Worm (Caenorhabditis elegans): ENCODE results near the gene Y37E11B.1.

The Y37E11B.1 gene

ce11 chrIV:3601846-3602245 is 22.4 kb downstream of the Y37E11B.1 start:
- TF ChIP-seq hrde-1 (tag; optimal IDR thresholded peaks at IDR 0.05; ENCODE audit: borderline replicate concordance) (no peak), zfh-2 (GFP tag; conservative IDR thresholded peaks at IDR 0.05) (peak; percentile 72), nhr-90 (tag; optimal IDR thresholded peaks at IDR 0.05) (no peak), egrh-3 (GFP tag; IDR thresholded peaks at IDR 0.05) (peak; percentile 23; the same call in 1 of the 2 replicates), attf-3 (GFP tag; conservative IDR thresholded peaks at IDR 0.05) (no peak)

- TF ChIP-seq F39B2.1 (GFP tag; IDR thresholded peaks at IDR 0.05) (no peak), gei-17 (GFP tag; optimal IDR thresholded peaks at IDR 0.05) (no peak), egl-44 (GFP tag; IDR thresholded peaks at IDR 0.05) (no peak), dox-1 (GFP tag; IDR thresholded peaks at IDR 0.05) (peak; percentile 12; the same call in 1 of the 2 replicates), zfh-2 (GFP tag; conservative IDR thresholded peaks at IDR 0.05) (peak; percentile 78), egrh-3 (GFP tag; IDR thresholded peaks at IDR 0.05) (peak; percentile 55; the same call in 1 of the 2 replicates)
Observed at ce11 chrIV:3604104-3604503, 24.7 kb downstream of the Y37E11B.1 start.

ce11 chrIV:3606285-3606834 is 26.9 kb downstream of the Y37E11B.1 start, which contains the start of the genes Y37E11B.10 and kgb-2:
Y37E11B.10 (minus strand) TSS chrIV:3606466.
kgb-2 (plus strand) TSS chrIV:3606784.
- TF ChIP-seq B0035.1 (tag; optimal IDR thresholded peaks at IDR 0.05) = no peak
- TF ChIP-seq nhr-80 (tag; optimal IDR thresholded peaks at IDR 0.05) = peak; percentile 28
- no peak for TF ChIP-seq attf-3 (GFP tag; conservative IDR thresholded peaks at IDR 0.05)
- TF ChIP-seq ccch-3 (GFP tag; optimal IDR thresholded peaks at IDR 0.05) = no peak
- TF ChIP-seq B0336.3 (GFP tag; IDR thresholded peaks at IDR 0.05) = no peak
- TF ChIP-seq cebp-1 (GFP tag; IDR thresholded peaks at IDR 0.05) = no peak
- peak; percentile 49 for TF ChIP-seq cebp-1 (tag; optimal IDR thresholded peaks at IDR 0.05)
- TF ChIP-seq Y56A3A.18 (GFP tag; IDR thresholded peaks at IDR 0.05) = no peak
- no peak for TF ChIP-seq ceh-58 (GFP tag; IDR thresholded peaks at IDR 0.05)
- TF ChIP-seq K11D2.4 (GFP tag; IDR thresholded peaks at IDR 0.05) = no peak
- TF ChIP-seq nhr-120 (GFP tag; IDR thresholded peaks at IDR 0.05) = no peak
- no peak for TF ChIP-seq ztf-22 (GFP tag; optimal IDR thresholded peaks at IDR 0.05)
- peak in 1 of 2 experiments; percentile 11 for TF ChIP-seq let-607 (tag; optimal IDR thresholded peaks at IDR 0.05)
- no peak for TF ChIP-seq hrde-1 (tag; optimal IDR thresholded peaks at IDR 0.05; ENCODE audit: borderline replicate concordance)
- TF ChIP-seq lsy-27 (tag; optimal IDR thresholded peaks at IDR 0.05; ENCODE audit: borderline replicate concordance, insufficient read depth) = no peak
- no peak for TF ChIP-seq ceh-91 (GFP tag; IDR thresholded peaks at IDR 0.05)
- no peak for TF ChIP-seq bed-1 (GFP tag; IDR thresholded peaks at IDR 0.05)
- TF ChIP-seq lsl-1 (GFP tag; optimal IDR thresholded peaks at IDR 0.05) = no peak
- no peak for TF ChIP-seq snpc-4 (GFP tag; optimal IDR thresholded peaks at IDR 0.05)
- TF ChIP-seq snpc-4 (tag; optimal IDR thresholded peaks at IDR 0.05) = no peak
- no peak for TF ChIP-seq attf-5 (GFP tag; optimal IDR thresholded peaks at IDR 0.05)
- TF ChIP-seq hmg-1.2 (GFP tag; IDR thresholded peaks at IDR 0.05) = no peak

- TF ChIP-seq madf-10 (tag; optimal IDR thresholded peaks at IDR 0.05) (peak; percentile 1), attf-5 (GFP tag; optimal IDR thresholded peaks at IDR 0.05) (no peak), repo-1 (tag; optimal IDR thresholded peaks at IDR 0.05) (peak; percentile 68), cebp-1 (GFP tag; IDR thresholded peaks at IDR 0.05) (no peak), cebp-1 (tag; optimal IDR thresholded peaks at IDR 0.05) (peak; percentile 12), tlf-1 (GFP tag; optimal IDR thresholded peaks at IDR 0.05) (peak; percentile 44), F57A8.1 (GFP tag; optimal IDR thresholded peaks at IDR 0.05) (no peak), Y53G8AR.9 (GFP tag; conservative IDR thresholded peaks at IDR 0.05) (peak; percentile 31; the same call in 1 of the 2 replicates)
Observed at ce11 chrIV:3608547-3609222, 29.3 kb downstream of the Y37E11B.1 start.
